Fruit fly (Drosophila melanogaster) whole organism, wandering third instar larva: Measurements from ENCODE around the gene CG14257.

Experiments used
- CrebA ChIP-seq: fragments of 200-800 bp; sonication (Bioruptor generic); optimal IDR thresholded peaks from 2 replicates; lab custom pipeline; 2016; ENCODE audit warnings: missing biosample characterization, mild to moderate bottlenecking, missing genetic modification characterization, borderline replicate concordance
- Hnf4 ChIP-seq: fragments of 200-800 bp; sonication (Bioruptor generic); optimal IDR thresholded peaks from 2 replicates; lab custom pipeline; 2016; ENCODE audit warnings: missing biosample characterization, mild to moderate bottlenecking, missing genetic modification characterization
- Hr78 ChIP-seq: fragments of >200 bp; optimal IDR thresholded peaks from 2 replicates; lab custom pipeline; 2017; ENCODE audit warnings: missing biosample characterization, missing genetic modification characterization
- Mio ChIP-seq: sonication (Bioruptor generic); optimal IDR thresholded peaks from 2 replicates; lab custom pipeline; 2016; ENCODE audit warnings: missing biosample characterization, missing genetic modification characterization
- Sp1 ChIP-seq: fragments of 200-800 bp; sonication (Bioruptor generic); optimal IDR thresholded peaks from 3 replicates; lab custom pipeline; 2019; ENCODE audit warnings: missing biosample characterization, mild to moderate bottlenecking, missing genetic modification characterization, moderate library complexity
- Vsx2 ChIP-seq: fragments of 200-300, 225-300 bp; sonication (Bioruptor generic); optimal IDR thresholded peaks from 2 replicates; lab custom pipeline; 2018; ENCODE audit warnings: missing biosample characterization, missing genetic modification characterization; ENCODE audit not compliant: partially characterized antibody
- br ChIP-seq: fragments of 200-800 bp; sonication (Bioruptor generic); optimal IDR thresholded peaks from 2 replicates; lab custom pipeline; 2016; ENCODE audit warnings: missing biosample characterization, missing genetic modification characterization
- foxo ChIP-seq, 2 experiments: fragments of 200-800 bp; sonication (Bioruptor generic); optimal IDR thresholded peaks; 2 replicates in 1 of 2; 3 replicates in 1 of 2; lab custom pipeline; 2016 to 2017; ENCODE audit warnings: missing biosample characterization in 2 of 2, missing genetic modification characterization in 2 of 2
- pan ChIP-seq: fragments of >200 bp; optimal IDR thresholded peaks from 2 replicates; lab custom pipeline; 2017
- sage ChIP-seq: fragments of 200-800 bp; sonication (Bioruptor generic); optimal IDR thresholded peaks from 2 replicates; lab custom pipeline; 2016; ENCODE audit warnings: missing biosample characterization, mild to moderate bottlenecking, missing genetic modification characterization

DNA sequence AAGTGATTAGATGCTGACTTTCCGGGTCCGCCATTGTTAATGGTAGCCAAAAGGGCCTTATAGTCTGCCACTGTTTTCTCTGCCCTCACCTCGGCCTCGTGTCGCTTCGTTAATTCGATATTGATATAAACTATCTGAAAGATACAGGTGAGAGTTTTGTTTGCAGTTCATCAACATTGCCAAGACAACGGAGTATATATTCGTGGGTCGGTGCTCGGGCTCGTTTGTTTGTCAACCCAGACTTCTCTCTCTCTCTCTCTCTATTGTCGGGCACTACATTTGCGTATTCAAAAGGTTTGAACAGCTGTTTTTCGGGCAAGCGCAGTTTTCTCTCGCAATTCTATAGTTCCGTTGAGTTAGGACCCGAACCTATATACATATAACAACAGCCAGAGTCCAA, 8.3 kb upstream of the CG14257 start:
- TF ChIP-seq CrebA: no peak
- no peak for TF ChIP-seq br (GFP tag; lab: Kevin White, UChicago)
- no peak for TF ChIP-seq foxo (GFP tag; optimal IDR thresholded peaks at IDR 0.05; lab: Kevin White, UChicago)
- no peak for TF ChIP-seq Hr78 (GFP tag; lab: Kevin White, UChicago)
- TF ChIP-seq Mio (GFP tag; lab: Kevin White, UChicago): no peak
- TF ChIP-seq Vsx2 (GFP tag; lab: Kevin White, UChicago): no peak
- no peak for TF ChIP-seq sage (GFP tag; lab: Kevin White, UChicago)
- no peak for TF ChIP-seq Hnf4 (GFP tag; lab: Kevin White, UChicago)
- TF ChIP-seq Sp1 (GFP tag; lab: Kevin White, UChicago): no peak
- TF ChIP-seq pan: no peak
